Worm (Caenorhabditis elegans): ENCODE data around the gene T28C6.8.

DNA sequence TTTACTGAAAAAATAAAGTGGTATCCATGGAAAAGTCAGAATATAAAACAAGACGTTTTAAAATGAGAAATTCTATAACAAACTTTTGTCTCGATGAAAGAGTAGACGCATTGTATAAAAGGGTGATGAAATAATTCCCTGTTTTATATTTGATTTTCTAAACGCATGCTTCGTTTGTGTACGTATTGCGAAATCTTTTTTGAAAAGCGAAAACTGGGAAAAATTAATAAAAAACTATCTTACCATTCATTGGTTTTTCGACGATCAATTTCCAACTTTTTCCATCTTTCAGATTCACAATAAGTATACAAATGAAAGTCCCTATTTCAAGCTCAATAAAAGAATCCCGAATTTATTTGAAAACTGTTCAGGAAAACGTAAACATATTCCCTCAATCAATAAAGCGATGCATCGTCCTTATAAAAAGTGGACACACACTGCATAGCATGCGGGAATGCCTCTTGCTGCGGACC, 45.6 kb downstream of the T28C6.8 start, which contains the start of gene C33D9.13:
- TF ChIP-seq unc-62 (GFP tag; optimal IDR thresholded peaks at IDR 0.05) (no peak), pha-4 (tag; optimal IDR thresholded peaks at IDR 0.05) (no peak), ces-1 (GFP tag; optimal IDR thresholded peaks at IDR 0.05) (peak; percentile 29), nhr-28 (tag; optimal IDR thresholded peaks at IDR 0.05) (no peak)
